Fruit fly (Drosophila melanogaster): ENCODE data around the gene CG42655.

Gene CG42655

DNA sequence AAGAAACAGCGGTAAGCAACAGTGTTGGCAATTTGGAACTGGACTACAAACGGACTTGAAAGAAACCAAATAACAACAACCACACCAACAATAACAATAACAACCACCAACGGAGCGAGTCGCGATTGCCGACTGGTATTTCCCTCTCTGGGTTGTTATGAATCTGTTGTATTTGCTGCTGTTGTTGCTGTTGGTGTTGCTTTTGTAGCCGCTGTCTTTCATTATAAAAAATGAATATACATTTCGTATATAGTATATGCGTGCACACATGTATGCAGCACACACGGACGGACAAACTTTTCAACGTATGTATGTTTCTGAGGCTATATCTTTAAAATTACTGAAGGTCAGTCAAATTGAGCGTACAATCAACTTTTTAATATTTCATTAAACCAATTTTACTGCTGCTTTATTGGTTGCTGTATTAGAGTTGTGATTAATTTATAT, 50.1 kb downstream of the CG42655 start:
- TF ChIP-seq CG7556 (GFP tag; optimal IDR thresholded peaks at IDR 0.05) (peak; percentile 25), eve (GFP tag; optimal IDR thresholded peaks at IDR 0.05) (peak in 1 of 2 experiments; percentile 84), CG8290 (GFP tag; optimal IDR thresholded peaks at IDR 0.05) (no peak), CG8290 (tag; optimal IDR thresholded peaks at IDR 0.05) (no peak), CG3163 (GFP tag; optimal IDR thresholded peaks at IDR 0.05) (peak; percentile 3), CG43689 (GFP tag; IDR thresholded peaks at IDR 0.05) (no peak), lbe (GFP tag; optimal IDR thresholded peaks at IDR 0.05) (peak; percentile 11), twi (tag; optimal IDR thresholded peaks at IDR 0.05) (no peak), chinmo (GFP tag; IDR thresholded peaks at IDR 0.05; ENCODE audit: partially characterized antibody) (peak; percentile 60; the same call in 2 of the 4 replicates), CG4360 (GFP tag; IDR thresholded peaks at IDR 0.05) (peak; percentile 87), CG10147 (GFP tag; optimal IDR thresholded peaks at IDR 0.05) (no peak), dpn (GFP tag; optimal IDR thresholded peaks at IDR 0.05) (no peak), ab (GFP tag; optimal IDR thresholded peaks at IDR 0.05) (peak; percentile 47), sqz (GFP tag; optimal IDR thresholded peaks at IDR 0.05) (peak; percentile 45), abd-A (tag; optimal IDR thresholded peaks at IDR 0.05) (peak; percentile 2), sd (tag; optimal IDR thresholded peaks at IDR 0.05) (peak; percentile 21), cg (GFP tag; optimal IDR thresholded peaks at IDR 0.05) (peak; percentile 24)
